Worm (Caenorhabditis elegans) whole organism, late embryonic: ENCODE data around the gene sma-4.

Experiments
- ama-1 ChIP-seq: fragments of 150-350 bp; optimal IDR thresholded peaks from 2 replicates; lab custom pipeline; 2014
- fkh-10 ChIP-seq: fragments of 150-350 bp; optimal IDR thresholded peaks from 2 replicates; lab custom pipeline; 2014; ENCODE audit warnings: missing biosample characterization, missing genetic modification reagents, missing genetic modification characterization
- hlh-30 ChIP-seq: sonication (generic microtip); optimal IDR thresholded peaks from 2 replicates; lab custom pipeline; 2017; ENCODE audit warnings: antibody characterized with exemption, missing genetic modification characterization, missing compliant biosample characterization; ENCODE audit not compliant: insufficient read depth
- pha-2 ChIP-seq: sonication (generic microtip); optimal IDR thresholded peaks from 2 replicates; lab custom pipeline; 2017; ENCODE audit warnings: mild to moderate bottlenecking, missing genetic modification characterization, missing compliant biosample characterization
- sox-4 ChIP-seq: sonication (generic microtip); optimal IDR thresholded peaks from 2 replicates; lab custom pipeline; 2017; ENCODE audit warnings: mild to moderate bottlenecking, missing genetic modification characterization, inconsistent platforms, missing compliant biosample characterization

- TF ChIP-seq ama-1 (no peak), pha-2 (tag; lab: Kevin White, UChicago) (no peak), fkh-10 (GFP tag; lab: Kevin White, UChicago) (no peak), hlh-30 (tag; lab: Kevin White, UChicago) (no peak), sox-4 (no peak)
These were observed 52.4 kb downstream of the sma-4 start, which contains the start of gene eng-1 for ce11 chrIII:5868401-5868800.
